Worm (Caenorhabditis elegans): Measurements from ENCODE around the gene B0303.11.

Gene B0303.11

ce11 chrIII:8741276-8741860 lies 31.2 kb upstream of the B0303.11 start, which contains the start of gene pdhk-2:
TSS of gene pdhk-2 (minus strand) at chrIII:8741412.
- TF ChIP-seq ceh-48 (tag; optimal IDR thresholded peaks at IDR 0.05) = peak; percentile 55
- no peak for TF ChIP-seq odd-2 (tag; optimal IDR thresholded peaks at IDR 0.05)
- TF ChIP-seq ceh-2 (tag; optimal IDR thresholded peaks at IDR 0.05) = peak; percentile 58
- peak; percentile 64 for TF ChIP-seq fkh-6 (tag; optimal IDR thresholded peaks at IDR 0.05)
- TF ChIP-seq hlh-8 (tag; optimal IDR thresholded peaks at IDR 0.05) = peak; percentile 38
- TF ChIP-seq pat-9 (tag; optimal IDR thresholded peaks at IDR 0.05) = peak; percentile 38
- TF ChIP-seq nfya-1 (tag; optimal IDR thresholded peaks at IDR 0.05) = peak; percentile 89
- peak; percentile 39 for TF ChIP-seq madf-2 (tag; optimal IDR thresholded peaks at IDR 0.05)
- TF ChIP-seq pros-1 (tag; optimal IDR thresholded peaks at IDR 0.05) = no peak
- TF ChIP-seq pha-2 (tag; optimal IDR thresholded peaks at IDR 0.05) = peak; percentile 64
- TF ChIP-seq hlh-6 (tag; optimal IDR thresholded peaks at IDR 0.05) = no peak
- TF ChIP-seq rnt-1 (tag; optimal IDR thresholded peaks at IDR 0.05) = peak; percentile 66
- no peak for TF ChIP-seq sox-2 (GFP tag; IDR thresholded peaks at IDR 0.05)
- TF ChIP-seq ceh-6 (GFP tag; optimal IDR thresholded peaks at IDR 0.05) = peak; percentile 73
- TF ChIP-seq nhr-11 (tag; optimal IDR thresholded peaks at IDR 0.05) = no peak
- TF ChIP-seq nhr-232 (tag; optimal IDR thresholded peaks at IDR 0.05) = peak; percentile 24
- TF ChIP-seq C08G9.2 (tag; optimal IDR thresholded peaks at IDR 0.05) = peak; percentile 45
- peak; percentile 48 for TF ChIP-seq ttx-3 (tag; optimal IDR thresholded peaks at IDR 0.05)
- no peak for TF ChIP-seq pha-4 (tag; optimal IDR thresholded peaks at IDR 0.05)
- peak; percentile 71 for TF ChIP-seq elt-2 (tag; optimal IDR thresholded peaks at IDR 0.05)
- peak; percentile 46 for TF ChIP-seq ref-2 (tag; optimal IDR thresholded peaks at IDR 0.05)
- no peak for TF ChIP-seq elt-4 (tag; optimal IDR thresholded peaks at IDR 0.05)
- peak; percentile 52 for TF ChIP-seq che-1 (tag; optimal IDR thresholded peaks at IDR 0.05)
- no peak for TF ChIP-seq pax-1 (tag; optimal IDR thresholded peaks at IDR 0.05)
- no peak for TF ChIP-seq ama-1 (optimal IDR thresholded peaks at IDR 0.05)
- no peak for TF ChIP-seq zip-5 (tag; optimal IDR thresholded peaks at IDR 0.05)
- peak; percentile 64 for TF ChIP-seq unc-86 (tag; optimal IDR thresholded peaks at IDR 0.05)
- TF ChIP-seq gmeb-2 (tag; optimal IDR thresholded peaks at IDR 0.05) = peak; percentile 63
- TF ChIP-seq ahr-1 (tag; optimal IDR thresholded peaks at IDR 0.05) = peak; percentile 47
- TF ChIP-seq F13H6.1 (tag; optimal IDR thresholded peaks at IDR 0.05) = peak; percentile 73
- no peak for TF ChIP-seq pag-3 (tag; optimal IDR thresholded peaks at IDR 0.05; ENCODE audit: borderline replicate concordance)
- TF ChIP-seq ceh-34 (tag; optimal IDR thresholded peaks at IDR 0.05) = peak; percentile 84
- peak; percentile 74 for TF ChIP-seq sox-4 (tag; optimal IDR thresholded peaks at IDR 0.05)
- peak; percentile 6 for TF ChIP-seq Y22D7AL.16 (tag; optimal IDR thresholded peaks at IDR 0.05)
- peak; percentile 40 for TF ChIP-seq T23F11.4 (GFP tag; optimal IDR thresholded peaks at IDR 0.05)
- peak; percentile 5 for TF ChIP-seq syd-9 (tag; optimal IDR thresholded peaks at IDR 0.05)
- TF ChIP-seq fax-1 (tag; optimal IDR thresholded peaks at IDR 0.05) = peak; percentile 44
- TF ChIP-seq ceh-9 (tag; optimal IDR thresholded peaks at IDR 0.05) = no peak
- TF ChIP-seq K02D7.2 (tag; optimal IDR thresholded peaks at IDR 0.05) = peak; percentile 1
- 0 out of 2 replicates have a peak, but pooled peaks have one; percentile 53 for TF ChIP-seq ceh-45 (GFP tag; IDR thresholded peaks at IDR 0.05)
- TF ChIP-seq ceh-30 (tag; optimal IDR thresholded peaks at IDR 0.05) = peak; percentile 55
- TF ChIP-seq dve-1 (tag; optimal IDR thresholded peaks at IDR 0.05) = peak; percentile 81
- TF ChIP-seq lin-11 (tag; optimal IDR thresholded peaks at IDR 0.05) = peak; percentile 65
- peak; percentile 90 for TF ChIP-seq unc-42 (tag; optimal IDR thresholded peaks at IDR 0.05)
- peak; percentile 82 for TF ChIP-seq ceh-18 (tag; optimal IDR thresholded peaks at IDR 0.05)
- TF ChIP-seq ceh-31 (tag; optimal IDR thresholded peaks at IDR 0.05) = peak; percentile 82
- TF ChIP-seq unc-55 (GFP tag; optimal IDR thresholded peaks at IDR 0.05) = peak; percentile 68
- TF ChIP-seq pqm-1 (tag; optimal IDR thresholded peaks at IDR 0.05) = peak; percentile 53
- peak; percentile 83 for TF ChIP-seq tbx-2 (tag; optimal IDR thresholded peaks at IDR 0.05)
- peak; percentile 43 for TF ChIP-seq hlh-15 (tag; optimal IDR thresholded peaks at IDR 0.05)
- no peak for TF ChIP-seq mec-3 (tag; optimal IDR thresholded peaks at IDR 0.05; ENCODE audit: borderline replicate concordance)
- no peak for TF ChIP-seq ceh-22 (tag; optimal IDR thresholded peaks at IDR 0.05)
- peak; percentile 85 for TF ChIP-seq ceh-14 (tag; optimal IDR thresholded peaks at IDR 0.05)

Measured in whole organism, late embryonic.